Worm (Caenorhabditis elegans): Measurements from ENCODE around the gene Y57G11C.20.

DNA sequence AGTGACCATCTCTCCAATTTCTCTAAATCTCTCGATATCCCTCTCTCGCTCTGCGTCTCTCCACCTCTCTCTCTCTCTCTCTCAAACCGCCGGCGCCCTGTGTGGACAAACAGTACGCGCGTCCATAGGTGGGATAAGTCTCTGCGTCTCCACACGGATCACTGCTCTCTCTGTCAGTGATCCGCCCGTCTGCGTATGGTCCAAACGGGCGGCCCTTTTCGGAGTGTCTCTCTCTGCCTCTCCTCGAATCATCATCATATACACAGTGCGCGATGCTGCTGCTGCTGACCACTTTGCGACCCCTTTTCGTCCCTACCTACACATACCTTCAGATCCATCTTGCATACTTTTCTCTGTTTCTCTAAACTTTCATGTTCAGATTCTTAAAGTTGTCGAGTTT is 29.2 kb downstream of the Y57G11C.20 start:
- TF ChIP-seq mxl-2 (GFP tag; conservative IDR thresholded peaks at IDR 0.05) = 0 out of 2 replicates have a peak, but pooled peaks have one; percentile 41
- TF ChIP-seq lin-1 (GFP tag; IDR thresholded peaks at IDR 0.05) = no peak
- TF ChIP-seq nhr-41 (GFP tag; IDR thresholded peaks at IDR 0.05) = no peak
- no peak for TF ChIP-seq dmd-9 (GFP tag; IDR thresholded peaks at IDR 0.05)
- no peak for TF ChIP-seq lin-39 (tag; optimal IDR thresholded peaks at IDR 0.05)
- no peak for TF ChIP-seq madf-9 (GFP tag; conservative IDR thresholded peaks at IDR 0.05)
- TF ChIP-seq nhr-10 (tag; optimal IDR thresholded peaks at IDR 0.05) = no peak
- no peak for TF ChIP-seq ceh-82 (tag; optimal IDR thresholded peaks at IDR 0.05)
- TF ChIP-seq unc-130 (GFP tag; optimal IDR thresholded peaks at IDR 0.05) = no peak

Measured in whole organism, L4 larva.